Fruit fly (Drosophila melanogaster): ENCODE measurements around the gene Wdr37.
A peak's percentile ranks its signal among the peaks of the same experiment; 100 is the strongest.

Gene Wdr37

DNA sequence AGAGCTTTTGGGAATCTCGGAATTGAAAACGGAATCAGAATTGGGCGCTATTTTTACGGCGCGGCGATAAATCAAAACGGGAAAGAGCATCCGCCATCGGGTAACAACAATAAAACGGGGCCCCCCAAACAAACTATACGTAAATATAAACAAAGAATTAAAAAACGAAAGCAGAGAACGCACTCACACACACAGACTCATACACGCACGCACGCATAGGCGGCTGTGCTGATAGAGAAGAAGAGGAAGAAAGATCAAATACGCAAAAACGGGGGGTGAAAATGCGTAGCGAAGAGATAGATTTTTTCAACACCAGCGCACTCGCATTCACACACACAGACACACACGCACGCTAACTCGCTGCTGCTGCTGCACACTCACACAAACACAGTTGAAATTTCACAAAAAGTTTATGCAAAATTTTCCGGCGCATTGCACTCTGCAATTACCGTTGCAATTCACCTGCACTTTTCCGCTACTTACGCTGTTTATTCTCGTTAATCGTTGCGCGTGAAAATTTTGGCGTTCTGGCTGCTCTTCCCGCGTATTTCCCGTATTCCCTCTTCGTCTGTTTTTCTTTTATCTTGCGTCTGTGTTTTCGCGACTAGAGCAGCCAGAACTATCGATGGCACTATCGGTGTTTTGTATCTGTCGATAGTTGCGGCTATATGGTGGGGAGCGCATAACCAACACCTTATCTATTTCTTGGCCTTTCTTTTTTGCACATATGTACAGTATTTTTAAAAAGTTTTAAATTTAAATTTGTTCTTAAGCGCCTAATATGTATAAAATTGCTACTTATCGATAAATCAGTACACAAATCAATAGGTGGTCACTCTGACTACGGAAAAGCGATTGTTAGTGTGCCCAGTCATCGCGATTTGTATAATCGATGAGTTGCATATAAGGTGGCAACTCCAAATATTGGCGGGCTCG is 10.0 kb upstream of the Wdr37 start, which contains the start of gene CG31122 (continued):
- no peak for TF ChIP-seq CG9437 (GFP tag; optimal IDR thresholded peaks at IDR 0.05)
- TF ChIP-seq dm (GFP tag; optimal IDR thresholded peaks at IDR 0.05): peak; percentile 14
- peak; percentile 57 for TF ChIP-seq Rfx (GFP tag; IDR thresholded peaks at IDR 0.05)
- no peak for TF ChIP-seq Ravus (GFP tag; IDR thresholded peaks at IDR 0.05)
- no peak for TF ChIP-seq danr (GFP tag; IDR thresholded peaks at IDR 0.05)
- TF ChIP-seq CG4617 (GFP tag; optimal IDR thresholded peaks at IDR 0.05; ENCODE audit: borderline replicate concordance): peak; percentile 36
- TF ChIP-seq dan (GFP tag; IDR thresholded peaks at IDR 0.05): no peak
- TF ChIP-seq CG9932 (GFP tag; IDR thresholded peaks at IDR 0.05): peak; percentile 75
- no peak for TF ChIP-seq CG10565 (GFP tag; optimal IDR thresholded peaks at IDR 0.05)
- TF ChIP-seq CG32532 (GFP tag; IDR thresholded peaks at IDR 0.05): no peak; the same call in 1 of the 2 replicates
- peak; percentile 94 for TF ChIP-seq tna (GFP tag; IDR thresholded peaks at IDR 0.05; ENCODE audit: partially characterized antibody)
- TF ChIP-seq Dip2 (GFP tag; IDR thresholded peaks at IDR 0.05): no peak
- peak; percentile 5 for TF ChIP-seq cwo (GFP tag; optimal IDR thresholded peaks at IDR 0.05)
- TF ChIP-seq bcd (GFP tag; optimal IDR thresholded peaks at IDR 0.05): peak; percentile 36
- no peak for TF ChIP-seq jing (GFP tag; optimal IDR thresholded peaks at IDR 0.05)
- TF ChIP-seq en (GFP tag; optimal IDR thresholded peaks at IDR 0.05): no peak
- TF ChIP-seq ash1 (GFP tag; optimal IDR thresholded peaks at IDR 0.05): no peak
- no peak for TF ChIP-seq zf30C (GFP tag; optimal IDR thresholded peaks at IDR 0.05)
- no peak; the same call in 1 of the 2 replicates for TF ChIP-seq lmd (GFP tag; IDR thresholded peaks at IDR 0.05)
- TF ChIP-seq slou (GFP tag; optimal IDR thresholded peaks at IDR 0.05): no peak
- peak; percentile 47 for TF ChIP-seq CG1792 (GFP tag; optimal IDR thresholded peaks at IDR 0.05)
- peak; percentile 3 for TF ChIP-seq ind (GFP tag; optimal IDR thresholded peaks at IDR 0.05)
- TF ChIP-seq CG3726 (GFP tag; IDR thresholded peaks at IDR 0.05): no peak
- TF ChIP-seq sqz (GFP tag; optimal IDR thresholded peaks at IDR 0.05): no peak
- peak; percentile 70 for TF ChIP-seq HLH54F (GFP tag; optimal IDR thresholded peaks at IDR 0.05)
- no peak for TF ChIP-seq Spps (tag; optimal IDR thresholded peaks at IDR 0.05)
- no peak for TF ChIP-seq CG8290 (GFP tag; optimal IDR thresholded peaks at IDR 0.05)
- TF ChIP-seq CG8290 (tag; optimal IDR thresholded peaks at IDR 0.05): no peak
- 0 out of 2 replicates have a peak, but pooled peaks have one; percentile 23 for TF ChIP-seq NFAT (GFP tag; IDR thresholded peaks at IDR 0.05)
- TF ChIP-seq Vsx1 (GFP tag; optimal IDR thresholded peaks at IDR 0.05): no peak
- TF ChIP-seq D19B (GFP tag; optimal IDR thresholded peaks at IDR 0.05): peak; percentile 7
- peak; percentile 47 for TF ChIP-seq nerfin-1 (tag; optimal IDR thresholded peaks at IDR 0.05)
- TF ChIP-seq CG17829 (tag; optimal IDR thresholded peaks at IDR 0.05): no peak
- no peak for TF ChIP-seq CG30431 (GFP tag; optimal IDR thresholded peaks at IDR 0.05)
- no peak for TF ChIP-seq h (optimal IDR thresholded peaks at IDR 0.05)
- TF ChIP-seq sim (GFP tag; IDR thresholded peaks at IDR 0.05): no peak
- TF ChIP-seq Opbp (GFP tag; IDR thresholded peaks at IDR 0.05; ENCODE audit: partially characterized antibody): peak; percentile 93
- no peak for TF ChIP-seq CG6175 (GFP tag; IDR thresholded peaks at IDR 0.05)
- TF ChIP-seq E2f2 (GFP tag; IDR thresholded peaks at IDR 0.05): peak; percentile 91
- peak; percentile 99 for TF ChIP-seq stwl (tag; optimal IDR thresholded peaks at IDR 0.05)
- TF ChIP-seq CG31388 (GFP tag; optimal IDR thresholded peaks at IDR 0.05): no peak
- no peak for TF ChIP-seq CG8089 (GFP tag; optimal IDR thresholded peaks at IDR 0.05)
- no peak for TF ChIP-seq lov (optimal IDR thresholded peaks at IDR 0.05)
- TF ChIP-seq lov (GFP tag; IDR thresholded peaks at IDR 0.05): no peak
- peak; percentile 84; the same call in 2 of the 3 replicates for TF ChIP-seq CG34422 (GFP tag; IDR thresholded peaks at IDR 0.05)
- peak; percentile 91 for TF ChIP-seq bbx (GFP tag; IDR thresholded peaks at IDR 0.05; ENCODE audit: partially characterized antibody)
- TF ChIP-seq pzg (GFP tag; optimal IDR thresholded peaks at IDR 0.05): peak; percentile 87
- TF ChIP-seq CG43689 (GFP tag; IDR thresholded peaks at IDR 0.05): no peak
- no peak for TF ChIP-seq CG15011 (GFP tag; optimal IDR thresholded peaks at IDR 0.05)
- peak; percentile 20 for TF ChIP-seq Bdp1 (GFP tag; optimal IDR thresholded peaks at IDR 0.05)
- peak; percentile 28 for TF ChIP-seq CG11398 (GFP tag; optimal IDR thresholded peaks at IDR 0.05)
